Fruit fly (Drosophila melanogaster) whole organism, embryonic: Measurements from ENCODE around the gene Shaw.

ENCODE experiments used
- Antp ChIP-seq: fragments of 200-800 bp; sonication (Bioruptor generic); optimal IDR thresholded peaks from 3 replicates; lab custom pipeline; 2016; ENCODE audit warnings: missing biosample characterization, missing genetic modification characterization
- Atf-2 ChIP-seq: fragments of 200-800 bp; sonication (Bioruptor generic); optimal IDR thresholded peaks from 2 replicates; lab custom pipeline; 2016; ENCODE audit warnings: missing biosample characterization, missing genetic modification characterization
- B-H1 ChIP-seq: fragments of 200-800 bp; sonication (Bioruptor generic); IDR thresholded peaks from 3 replicates; pipeline ENCODE4 v1.3.6; 2022; ENCODE audit warnings: missing biosample characterization, missing genetic modification characterization
- Bteb2 ChIP-seq: fragments of 200-800 bp; sonication (Bioruptor generic); optimal IDR thresholded peaks from 2 replicates; lab custom pipeline; 2016; ENCODE audit warnings: missing biosample characterization, missing genetic modification characterization
- CG10267 ChIP-seq: fragments of 200-800 bp; sonication (Bioruptor generic); optimal IDR thresholded peaks from 2 replicates; lab custom pipeline; 2018; ENCODE audit warnings: missing biosample characterization, mild to moderate bottlenecking, missing genetic modification characterization, moderate library complexity
- CG10274 ChIP-seq: fragments of 200-800 bp; sonication (Bioruptor generic); optimal IDR thresholded peaks from 3 replicates; lab custom pipeline; 2017; ENCODE audit warnings: missing biosample characterization, mild to moderate bottlenecking, missing genetic modification characterization
- CG10959 ChIP-seq: fragments of 200-800 bp; sonication (Bioruptor generic); IDR thresholded peaks from 2 replicates; pipeline ENCODE4 v1.3.6; 2022; ENCODE audit warnings: missing biosample characterization, missing genetic modification characterization
- CG11093 ChIP-seq: fragments of 200-800 bp; sonication (Bioruptor generic); IDR thresholded peaks from 3 replicates; pipeline ENCODE4 v1.3.6; 2022; ENCODE audit warnings: missing biosample characterization, missing genetic modification characterization
- CG11723 ChIP-seq: fragments of 200-800 bp; sonication (Bioruptor generic); optimal IDR thresholded peaks from 2 replicates; lab custom pipeline; 2017; ENCODE audit warnings: missing biosample characterization, mild to moderate bottlenecking, missing genetic modification characterization
- CG16779 ChIP-seq: fragments of 200-800 bp; sonication (Bioruptor generic); IDR thresholded peaks from 2 replicates; pipeline ENCODE4 v1.3.6; 2022; ENCODE audit warnings: missing biosample characterization, missing genetic modification characterization
- CG17359 ChIP-seq: fragments of 200-800 bp; sonication (Bioruptor generic); optimal IDR thresholded peaks from 3 replicates; lab custom pipeline; 2018; ENCODE audit warnings: missing biosample characterization, mild to moderate bottlenecking, missing genetic modification characterization, moderate library complexity
- CG17612 ChIP-seq: fragments of 200-800 bp; sonication (Bioruptor generic); IDR thresholded peaks from 2 replicates; pipeline ENCODE4 v1.3.6; 2022; ENCODE audit warnings: missing biosample characterization, missing genetic modification characterization
- CG18011 ChIP-seq: fragments of 200-800 bp; sonication (Bioruptor generic); optimal IDR thresholded peaks from 2 replicates; lab custom pipeline; 2017; ENCODE audit warnings: missing biosample characterization, missing genetic modification characterization, mild to moderate bottlenecking, moderate library complexity, missing genotype
- CG30431 ChIP-seq: fragments of 200-800 bp; sonication (Bioruptor generic); optimal IDR thresholded peaks from 2 replicates; lab custom pipeline; 2017; ENCODE audit warnings: missing biosample characterization, missing genetic modification characterization
- CG7963 ChIP-seq: fragments of 200-800 bp; sonication (Bioruptor generic); IDR thresholded peaks from 3 replicates; pipeline ENCODE4 v1.3.6; 2022; ENCODE audit warnings: missing biosample characterization, missing genetic modification characterization; ENCODE audit not compliant: partially characterized antibody
- CG8089 ChIP-seq: fragments of 200-800 bp; sonication (Bioruptor generic); optimal IDR thresholded peaks from 3 replicates; lab custom pipeline; 2016; ENCODE audit warnings: missing biosample characterization, missing genetic modification characterization
- CG8944 ChIP-seq: fragments of 200-800 bp; sonication (Bioruptor generic); optimal IDR thresholded peaks from 3 replicates; lab custom pipeline; 2016; ENCODE audit warnings: missing biosample characterization, missing genetic modification characterization
- CG9727 ChIP-seq: fragments of 200-800 bp; sonication (Bioruptor generic); optimal IDR thresholded peaks from 3 replicates; lab custom pipeline; 2017; ENCODE audit warnings: missing biosample characterization, mild to moderate bottlenecking, missing genetic modification characterization
- Dbx ChIP-seq: fragments of 200-800 bp; sonication (Bioruptor generic); IDR thresholded peaks from 3 replicates; pipeline ENCODE4 v1.3.6; 2022; ENCODE audit warnings: missing biosample characterization, missing genetic modification characterization
- Ets65A ChIP-seq: fragments of 200-800 bp; sonication (Bioruptor generic); peaks from one replicate; lab custom pipeline; 2016; ENCODE audit warnings: missing biosample characterization, missing genetic modification characterization
- Fer3 ChIP-seq: fragments of 200-800 bp; sonication (Bioruptor generic); optimal IDR thresholded peaks from 2 replicates; lab custom pipeline; 2018; ENCODE audit warnings: missing biosample characterization, mild to moderate bottlenecking, missing genetic modification characterization, moderate library complexity
- Mad ChIP-seq: fragments of 200-800 bp; sonication (Bioruptor generic); optimal IDR thresholded peaks from 2 replicates; lab custom pipeline; 2016; ENCODE audit warnings: missing biosample characterization, missing genetic modification characterization
- Sox102F ChIP-seq: fragments of 200-800 bp; sonication (Bioruptor generic); optimal IDR thresholded peaks from 2 replicates; lab custom pipeline; 2018; ENCODE audit warnings: missing biosample characterization, mild to moderate bottlenecking, missing genetic modification characterization, moderate library complexity
- Spps ChIP-seq: fragments of 200-800 bp; sonication (Bioruptor generic); optimal IDR thresholded peaks from 2 replicates; lab custom pipeline; 2018; ENCODE audit warnings: missing biosample characterization, mild to moderate bottlenecking, missing genetic modification characterization
- YL-1 ChIP-seq: fragments of 200-800 bp; sonication (Bioruptor generic); optimal IDR thresholded peaks from 3 replicates; lab custom pipeline; 2017; ENCODE audit warnings: missing biosample characterization, mild to moderate bottlenecking, missing genetic modification characterization
- ash1 ChIP-seq: fragments of 200-800 bp; sonication (Bioruptor generic); optimal IDR thresholded peaks from 2 replicates; lab custom pipeline; 2018; ENCODE audit warnings: missing biosample characterization, mild to moderate bottlenecking, missing genetic modification characterization
- btn ChIP-seq: fragments of 200-800 bp; sonication (Bioruptor generic); optimal IDR thresholded peaks from 2 replicates; lab custom pipeline; 2016; ENCODE audit warnings: missing biosample characterization, missing genetic modification characterization
- chn ChIP-seq: fragments of 200-800 bp; sonication (Bioruptor generic); optimal IDR thresholded peaks from 2 replicates; lab custom pipeline; 2016; ENCODE audit warnings: missing biosample characterization, missing genetic modification characterization
- dati ChIP-seq: fragments of 200-800 bp; sonication (Bioruptor generic); IDR thresholded peaks from 2 replicates; pipeline ENCODE4 v1.3.6; 2022; ENCODE audit warnings: missing biosample characterization, missing genetic modification characterization
- dmrt11E ChIP-seq: fragments of 200-800 bp; sonication (Bioruptor generic); optimal IDR thresholded peaks from 3 replicates; lab custom pipeline; 2018; ENCODE audit warnings: missing biosample characterization, mild to moderate bottlenecking, missing genetic modification characterization, moderate library complexity
- esg ChIP-seq: fragments of 200-800 bp; sonication (Bioruptor generic); conservative IDR thresholded peaks from 2 replicates; pipeline ENCODE4 v1.3.6; 2022; ENCODE audit warnings: missing biosample characterization, missing genetic modification characterization
- fru ChIP-seq: fragments of >200 bp; optimal IDR thresholded peaks from 2 replicates; lab custom pipeline; 2017
- gcm2 ChIP-seq: fragments of 200-800 bp; sonication (Bioruptor generic); optimal IDR thresholded peaks from 2 replicates; lab custom pipeline; 2016; ENCODE audit warnings: missing biosample characterization, missing genetic modification characterization
- jing ChIP-seq: fragments of 200-800 bp; sonication (Bioruptor generic); optimal IDR thresholded peaks from 2 replicates; lab custom pipeline; 2018; ENCODE audit warnings: missing biosample characterization, mild to moderate bottlenecking, missing genetic modification characterization
- ken ChIP-seq: fragments of 200-800 bp; sonication (Bioruptor generic); IDR thresholded peaks from 3 replicates; pipeline ENCODE4 v1.3.6; 2022; ENCODE audit warnings: missing biosample characterization, missing genetic modification characterization
- klu ChIP-seq: fragments of 200-800 bp; sonication (Bioruptor generic); IDR thresholded peaks from 2 replicates; pipeline ENCODE4 v1.3.6; 2022; ENCODE audit warnings: missing biosample characterization, missing genetic modification characterization
- lilli ChIP-seq: fragments of 200-800 bp; sonication (Bioruptor generic); optimal IDR thresholded peaks from 3 replicates; lab custom pipeline; 2016; ENCODE audit warnings: missing biosample characterization, missing genetic modification characterization
- mld ChIP-seq: fragments of 200-800 bp; sonication (Bioruptor generic); IDR thresholded peaks from 3 replicates; pipeline ENCODE4 v1.3.6; 2022; ENCODE audit warnings: missing biosample characterization, missing genetic modification characterization; ENCODE audit not compliant: partially characterized antibody
- nerfin-2 ChIP-seq: fragments of 200-800 bp; sonication (Bioruptor generic); IDR thresholded peaks from 2 replicates; pipeline ENCODE4 v1.3.6; 2022; ENCODE audit warnings: missing biosample characterization, missing genetic modification characterization; ENCODE audit not compliant: partially characterized antibody
- nom ChIP-seq: fragments of 200-800 bp; sonication (Bioruptor generic); optimal IDR thresholded peaks from 2 replicates; lab custom pipeline; 2017; ENCODE audit warnings: missing biosample characterization, missing genetic modification characterization, mild to moderate bottlenecking, moderate library complexity, missing genetic modification reagents
- pan ChIP-seq, 4 experiments: fragments of >200 bp in 3 of 4; fragments of 200-800 bp in 1 of 4; sonication (Bioruptor generic) in 1 of 4; optimal IDR thresholded peaks in 3 of 4; IDR thresholded peaks in 1 of 4; 2 replicates each; pipeline versions ENCODE4 v1.3.6 to Lab custom; 2017 to 2022; ENCODE audit warnings: missing biosample characterization in 2 of 4, missing genetic modification characterization in 2 of 4, mixed read lengths in 1 of 4
- pho ChIP-seq: fragments of 200-800 bp; sonication (Bioruptor generic); optimal IDR thresholded peaks from 2 replicates; lab custom pipeline; 2016; ENCODE audit warnings: missing biosample characterization, missing genetic modification characterization
- pnt ChIP-seq: fragments of 200-800 bp; sonication (Bioruptor generic); optimal IDR thresholded peaks from 3 replicates; lab custom pipeline; 2016; ENCODE audit warnings: missing biosample characterization, missing genetic modification characterization
- sd ChIP-seq: fragments of 200-800 bp; sonication (Bioruptor generic); optimal IDR thresholded peaks from 3 replicates; lab custom pipeline; 2018; ENCODE audit warnings: missing biosample characterization, mild to moderate bottlenecking, missing genetic modification characterization, moderate library complexity
- sisA ChIP-seq: fragments of 200-800 bp; sonication (Bioruptor generic); IDR thresholded peaks from 2 replicates; pipeline ENCODE4 v1.3.6; 2022; ENCODE audit warnings: missing biosample characterization, missing genetic modification characterization
- tio ChIP-seq: fragments of 200-800 bp; sonication (Bioruptor generic); optimal IDR thresholded peaks from 2 replicates; lab custom pipeline; 2017; ENCODE audit warnings: missing biosample characterization, missing genetic modification characterization, inconsistent platforms
- tup ChIP-seq: fragments of 200-800 bp; sonication (Bioruptor generic); optimal IDR thresholded peaks from 2 replicates; lab custom pipeline; 2016; ENCODE audit warnings: missing biosample characterization, mild to moderate bottlenecking, missing genetic modification characterization, moderate library complexity
- zen2 ChIP-seq: fragments of 200-800 bp; sonication (Bioruptor generic); IDR thresholded peaks from 3 replicates; pipeline ENCODE4 v1.3.6; 2022; ENCODE audit warnings: missing biosample characterization, missing genetic modification characterization; ENCODE audit not compliant: partially characterized antibody

Shaw gene

dm6 chr2L:3700990-3701389 is 17.0 kb upstream of the Shaw start, which contains the start of gene CG42467:
Gene CG42467 (plus strand): TSS chr2L:3701290.
- no peak for TF ChIP-seq pho (GFP tag; lab: Kevin White, UChicago)
- TF ChIP-seq CG16779, result no peak
- no peak for TF ChIP-seq tio (GFP tag; lab: Kevin White, UChicago)
- no peak for TF ChIP-seq YL-1 (GFP tag; lab: Kevin White, UChicago)
- TF ChIP-seq CG17359, result no peak
- no peak for TF ChIP-seq CG10267 (tag; lab: Kevin White, UChicago)
- no peak for TF ChIP-seq Spps (tag; lab: Kevin White, UChicago)

DNA sequence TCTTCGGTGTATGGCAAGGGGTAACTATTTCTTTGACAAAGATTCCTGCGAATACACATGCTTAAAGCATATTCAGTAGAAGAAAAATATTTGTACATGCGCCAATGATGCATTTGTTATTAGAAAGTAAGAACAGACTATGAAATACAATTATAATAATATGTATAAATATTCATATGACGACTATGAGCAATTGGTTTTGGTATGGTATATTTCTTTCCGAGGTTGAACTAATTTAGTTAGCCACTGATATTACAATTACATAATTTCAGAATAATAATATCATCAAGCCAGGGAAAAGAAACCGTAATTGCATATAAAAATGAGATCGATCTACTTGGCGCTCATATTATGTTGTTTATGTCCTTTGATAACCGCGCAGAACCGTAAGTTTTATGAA is 16.5 kb upstream of the Shaw start, which contains the start of gene CG43145:
Gene CG43145 (plus strand): TSS at position 301 of the 400 bp plus-strand sequence.
- TF ChIP-seq Sox102F (GFP tag; lab: Kevin White, UChicago) (no peak), CG10274 (GFP tag; lab: Kevin White, UChicago) (no peak), gcm2 (no peak), Ets65A (GFP tag; lab: Kevin White, UChicago) (no peak)

- TF ChIP-seq mld (GFP tag; lab: Robert Waterston, UW) (no peak), CG10959 (GFP tag; lab: Robert Waterston, UW) (no peak), nom (GFP tag; lab: Kevin White, UChicago) (no peak), dmrt11E (tag; lab: Kevin White, UChicago) (no peak), B-H1 (GFP tag; lab: Robert Waterston, UW) (no peak), CG7963 (GFP tag; lab: Robert Waterston, UW) (no peak), CG18011 (GFP tag; lab: Kevin White, UChicago) (peak; percentile 44), CG8089 (GFP tag; lab: Kevin White, UChicago) (peak; percentile 22), CG30431 (GFP tag; lab: Kevin White, UChicago) (peak; percentile 6), CG9727 (GFP tag; lab: Kevin White, UChicago) (no peak), Mad (GFP tag; lab: Kevin White, UChicago) (peak; percentile 11), pnt (GFP tag; lab: Kevin White, UChicago) (no peak), Atf-2 (GFP tag; lab: Kevin White, UChicago) (peak; percentile 63), Bteb2 (GFP tag; lab: Kevin White, UChicago) (no peak), nerfin-2 (GFP tag; lab: Robert Waterston, UW) (no peak), sd (tag; lab: Kevin White, UChicago) (peak; percentile 61), Antp (GFP tag; lab: Kevin White, UChicago) (peak; percentile 32), Fer3 (tag; lab: Kevin White, UChicago) (peak; percentile 63), sisA (no peak), CG11093 (GFP tag; lab: Robert Waterston, UW) (no peak), pan (optimal IDR thresholded peaks at IDR 0.05; lab: Kevin White, UChicago) (no peak), pan (GFP tag; optimal IDR thresholded peaks at IDR 0.05 in 1 of 2, IDR thresholded peaks at IDR 0.05 in 1 of 2) (peak in 1 of 2 experiments; percentile 60), CG17612 (no peak), chn (GFP tag; lab: Kevin White, UChicago) (peak; percentile 25), zen2 (GFP tag; lab: Robert Waterston, UW) (no peak), lilli (GFP tag; lab: Kevin White, UChicago) (peak; percentile 93), ken (peak; percentile 39; the same call in 1 of the 3 replicates), ash1 (GFP tag; lab: Kevin White, UChicago) (no peak), Dbx (GFP tag; lab: Robert Waterston, UW) (peak; percentile 70), CG8944 (GFP tag; lab: Kevin White, UChicago) (peak; percentile 58), klu (peak; percentile 83), jing (GFP tag; lab: Kevin White, UChicago) (no peak), fru (no peak), dati (GFP tag; lab: Robert Waterston, UW) (no peak), esg (GFP tag; lab: Robert Waterston, UW) (peak; percentile 67), btn (GFP tag; lab: Kevin White, UChicago) (no peak), CG11723 (GFP tag; lab: Kevin White, UChicago) (no peak), tup (GFP tag; lab: Kevin White, UChicago) (no peak)
Observed at dm6 chr2L:3703260-3703659, 14.7 kb upstream of the Shaw start, which contains the start of gene CG2816. Gene CG2816 (plus strand): TSS chr2L:3703659.
